Worm (Caenorhabditis elegans): ENCODE measurements around the gene mpst-4.
A peak's percentile ranks its signal among the peaks of the same experiment; 100 is the strongest.
"Not testable (repeated sequence)": the region's sequence is repeated elsewhere in the genome, so short reads cannot be mapped to it uniquely, and the experiment has no call there.

Gene mpst-4

DNA sequence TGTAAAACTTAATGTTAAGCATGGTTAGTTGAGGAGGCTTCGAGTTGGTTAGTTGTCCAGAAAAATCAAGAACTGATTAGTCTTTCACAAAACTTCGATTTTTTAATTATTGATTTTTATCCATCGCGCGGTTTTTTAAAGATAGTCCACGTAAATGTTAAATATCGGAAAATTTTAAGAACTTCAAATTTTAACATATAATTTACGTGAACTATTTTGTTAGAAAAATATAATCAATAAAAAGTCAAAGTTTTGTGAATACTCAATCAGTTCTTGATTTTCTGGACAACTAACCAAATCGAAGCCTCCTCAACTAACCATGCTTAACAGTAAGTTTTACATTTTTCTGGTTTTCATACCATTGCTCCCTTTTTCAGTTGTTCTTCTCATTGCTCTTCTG, 28.5 kb downstream of the mpst-4 start, which contains the start of the genes C33F10.11 and C33F10.1:
C33F10.11 (minus strand) TSS at position 101 of the 400 bp plus-strand sequence.
C33F10.1 (plus strand) TSS at position 263 of the 400 bp plus-strand sequence.
- TF ChIP-seq elt-4 (tag; optimal IDR thresholded peaks at IDR 0.05) (no peak), nhr-11 (tag; optimal IDR thresholded peaks at IDR 0.05) (no peak), dve-1 (tag; optimal IDR thresholded peaks at IDR 0.05) (no peak), unc-3 (GFP tag; conservative IDR thresholded peaks at IDR 0.05) (no peak), unc-3 (tag; optimal IDR thresholded peaks at IDR 0.05) (no peak)

DNA sequence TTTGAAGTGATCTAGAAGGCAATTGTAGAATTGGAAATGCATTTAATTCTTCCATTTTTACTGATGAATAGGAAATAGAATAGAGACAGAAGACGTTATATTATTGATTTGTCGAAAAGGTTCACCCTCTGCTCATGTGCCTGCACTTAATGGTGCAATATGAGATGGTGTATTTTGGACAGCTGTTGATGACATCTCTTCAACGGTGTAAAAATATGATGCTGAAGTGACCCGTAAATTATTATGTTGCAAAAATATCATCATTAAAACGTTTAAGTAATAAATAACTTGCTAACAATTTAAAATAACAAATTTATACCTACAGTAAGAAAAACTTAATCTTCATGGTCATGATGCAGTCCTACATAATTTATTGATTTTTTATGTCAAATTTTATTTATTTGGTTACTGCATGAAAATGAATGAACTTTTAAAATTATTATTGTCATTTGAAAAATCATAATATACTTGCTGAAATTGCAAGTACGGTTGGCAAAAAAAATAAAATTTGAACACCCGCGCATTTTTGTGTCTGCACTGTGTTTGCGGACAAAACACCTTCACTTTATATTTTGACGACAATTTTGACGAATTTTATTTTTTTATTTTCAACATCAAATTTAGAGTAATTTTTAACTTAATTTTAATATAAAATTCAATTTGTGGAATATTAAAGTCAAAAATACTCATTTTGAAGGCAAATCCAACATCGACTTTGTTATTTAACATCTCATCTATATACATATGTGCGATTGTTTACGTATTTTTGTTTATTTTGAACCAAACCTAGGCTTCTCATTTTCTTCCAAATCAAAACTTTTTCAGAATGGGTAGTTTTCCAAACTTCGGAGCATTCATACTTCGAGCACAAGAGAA, 35.3 kb downstream of the mpst-4 start, which contains the start of the genes fbxb-88 and tbck-1:
fbxb-88 (minus strand) TSS at position 151 of the 876 bp plus-strand sequence.
tbck-1 (plus strand) TSS at position 826 of the 876 bp plus-strand sequence.
- peak; percentile 0 for TF ChIP-seq ceh-34 (tag; optimal IDR thresholded peaks at IDR 0.05)
- no peak for TF ChIP-seq tbx-7 (tag; optimal IDR thresholded peaks at IDR 0.05)
- TF ChIP-seq unc-55 (GFP tag; optimal IDR thresholded peaks at IDR 0.05) = peak; percentile 68

DNA sequence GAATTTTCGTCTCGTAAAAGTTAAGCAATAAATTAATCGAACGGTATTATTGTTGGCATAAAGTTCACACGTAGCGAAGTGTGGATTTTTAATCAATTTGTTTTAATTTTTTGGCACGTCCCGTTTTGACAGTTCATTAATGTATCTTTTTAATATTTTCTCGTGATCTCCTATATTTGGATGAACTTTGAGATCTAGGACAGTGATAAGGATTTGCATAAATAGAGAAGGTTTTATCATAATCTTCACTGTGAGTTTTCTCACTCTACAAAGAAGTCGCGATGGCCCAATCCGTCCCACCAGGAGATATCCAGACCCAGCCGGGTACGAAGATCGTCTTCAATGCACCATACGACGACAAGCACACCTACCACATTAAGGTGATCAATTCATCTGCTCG, 38.1 kb downstream of the mpst-4 start, which contains the start of the genes C33F10.8 and msp-40:
C33F10.8 (minus strand) TSS at position 101 of the 400 bp plus-strand sequence.
msp-40 (plus strand) TSS at position 282 of the 400 bp plus-strand sequence.
- not testable (repeated sequence) for TF ChIP-seq F13H6.1, fax-1, nhr-232 (tag; optimal IDR thresholded peaks at IDR 0.05)

DNA sequence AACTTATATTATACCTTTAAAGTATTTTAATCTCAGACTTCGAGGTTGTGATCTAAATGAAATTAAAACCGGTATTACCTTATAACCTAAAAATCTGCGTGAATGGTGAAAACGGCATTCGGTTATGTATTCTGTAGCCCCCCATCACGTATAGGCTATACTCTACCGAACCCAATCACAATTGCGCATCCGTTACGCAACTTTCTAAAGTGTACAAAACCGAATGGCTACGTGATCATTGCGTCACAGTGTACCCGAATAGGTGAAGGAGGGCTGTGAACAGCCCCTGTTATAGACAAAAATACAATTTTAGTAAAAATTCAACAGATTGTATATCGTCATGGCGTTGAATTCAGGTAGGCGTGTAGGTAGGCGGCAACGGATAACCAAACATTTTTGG, 40.6 kb downstream of the mpst-4 start:
- no peak for TF ChIP-seq sox-4 (tag; optimal IDR thresholded peaks at IDR 0.05)
- TF ChIP-seq elt-2 (tag; optimal IDR thresholded peaks at IDR 0.05) = peak; percentile 60
- no peak for TF ChIP-seq odd-2 (tag; optimal IDR thresholded peaks at IDR 0.05)

DNA sequence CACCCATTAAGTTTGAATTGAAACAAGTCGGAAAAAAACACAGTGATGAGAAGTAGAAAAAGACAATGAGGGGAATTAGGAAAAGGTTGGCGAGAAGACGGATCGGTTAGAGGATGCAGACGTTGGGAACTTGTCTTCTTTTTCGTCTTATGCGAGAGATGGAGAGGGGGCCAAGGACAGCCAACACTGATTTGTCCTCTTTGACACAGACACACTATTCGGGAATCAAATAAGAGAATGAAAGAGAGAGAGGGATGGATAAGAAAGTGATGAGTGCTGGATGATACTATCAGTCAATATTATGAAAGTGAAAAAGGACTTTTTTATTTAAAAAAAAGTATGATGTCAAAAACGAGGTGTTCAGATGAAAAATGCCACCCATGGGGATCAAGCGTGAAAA, 41.5 kb downstream of the mpst-4 start, which contains the start of gene lact-5:
lact-5 (minus strand) TSS at position 1 of the 400 bp plus-strand sequence.
- TF ChIP-seq unc-3 (GFP tag; conservative IDR thresholded peaks at IDR 0.05) (no peak), unc-3 (tag; optimal IDR thresholded peaks at IDR 0.05) (no peak), unc-86 (tag; optimal IDR thresholded peaks at IDR 0.05) (no peak), elt-2 (tag; optimal IDR thresholded peaks at IDR 0.05) (peak; percentile 15)

DNA sequence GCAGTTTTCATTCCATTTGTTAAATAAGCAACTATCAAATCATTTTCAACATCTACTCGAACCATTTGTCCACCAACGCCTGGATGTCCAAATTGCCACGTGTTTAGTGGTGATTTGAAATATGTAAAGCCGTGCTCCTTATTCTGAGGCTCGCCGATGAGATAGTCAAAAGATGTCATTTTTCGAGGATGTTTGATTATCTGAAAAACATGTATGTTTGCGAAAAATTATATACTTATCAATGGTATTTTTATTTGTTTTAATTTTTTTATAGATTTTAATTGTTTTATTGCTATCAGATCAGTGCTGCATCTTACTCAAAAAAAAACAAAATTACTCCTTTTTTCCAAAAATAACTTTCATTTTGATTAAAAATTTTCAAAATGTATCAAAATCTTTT, 44.5 kb downstream of the mpst-4 start:
- no peak for TF ChIP-seq ref-2 (tag; optimal IDR thresholded peaks at IDR 0.05)
- no peak for TF ChIP-seq elt-4 (tag; optimal IDR thresholded peaks at IDR 0.05)
- TF ChIP-seq hlh-30 (tag; optimal IDR thresholded peaks at IDR 0.05; ENCODE audit: insufficient read depth) = no peak
- no peak for TF ChIP-seq ceh-9 (tag; optimal IDR thresholded peaks at IDR 0.05)
- TF ChIP-seq mec-3 (tag; optimal IDR thresholded peaks at IDR 0.05; ENCODE audit: borderline replicate concordance) = no peak
- no peak for TF ChIP-seq pat-9 (tag; optimal IDR thresholded peaks at IDR 0.05)
- TF ChIP-seq dve-1 (tag; optimal IDR thresholded peaks at IDR 0.05) = no peak
- TF ChIP-seq ceh-45 (GFP tag; IDR thresholded peaks at IDR 0.05) = no peak
- TF ChIP-seq zip-5 (tag; optimal IDR thresholded peaks at IDR 0.05) = no peak
- TF ChIP-seq gmeb-2 (tag; optimal IDR thresholded peaks at IDR 0.05) = no peak
- no peak for TF ChIP-seq odd-2 (tag; optimal IDR thresholded peaks at IDR 0.05)
- TF ChIP-seq fkh-10 (GFP tag; optimal IDR thresholded peaks at IDR 0.05) = no peak
- TF ChIP-seq ttx-3 (tag; optimal IDR thresholded peaks at IDR 0.05) = no peak
- TF ChIP-seq rnt-1 (tag; optimal IDR thresholded peaks at IDR 0.05) = no peak
- TF ChIP-seq tbx-2 (tag; optimal IDR thresholded peaks at IDR 0.05) = no peak
- TF ChIP-seq ama-1 (optimal IDR thresholded peaks at IDR 0.05) = no peak
- TF ChIP-seq ceh-2 (tag; optimal IDR thresholded peaks at IDR 0.05) = no peak
- TF ChIP-seq sox-2 (GFP tag; IDR thresholded peaks at IDR 0.05) = no peak
